Worm (Caenorhabditis elegans): ENCODE measurements around the gene Y69A2AR.28.

DNA sequence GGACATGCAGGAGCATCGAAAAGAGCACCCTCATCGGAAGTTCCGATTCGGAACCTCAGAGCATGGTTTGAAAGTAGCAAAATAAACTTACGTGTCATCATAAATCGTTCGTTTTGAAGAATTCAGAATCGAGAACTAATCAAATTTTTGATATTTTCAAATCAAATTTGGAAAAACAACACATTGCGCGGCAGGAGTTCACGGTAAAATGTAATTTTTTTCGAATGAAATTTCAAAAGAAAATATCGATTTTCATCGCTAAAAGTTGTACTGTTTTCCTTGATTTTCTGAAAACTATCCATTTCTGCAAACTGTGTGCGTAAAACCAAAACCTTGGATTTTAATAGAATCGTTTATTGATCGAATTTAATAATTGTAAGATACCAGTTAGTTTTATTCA is 48.9 kb downstream of the Y69A2AR.28 start, which contains the start of gene Y69A2AR.24:
- TF ChIP-seq T22C8.4 (GFP tag; IDR thresholded peaks at IDR 0.05) = no peak
- no peak for TF ChIP-seq ztf-29 (GFP tag; IDR thresholded peaks at IDR 0.05)
- no peak for TF ChIP-seq cog-1 (tag; optimal IDR thresholded peaks at IDR 0.05)
- no peak for TF ChIP-seq flt-1 (GFP tag; IDR thresholded peaks at IDR 0.05)
- TF ChIP-seq ref-1 (GFP tag; conservative IDR thresholded peaks at IDR 0.05) = no peak
- TF ChIP-seq ztf-23 (GFP tag; IDR thresholded peaks at IDR 0.05) = no peak
